Worm (Caenorhabditis elegans): Measurements from ENCODE around the gene str-250.

DNA sequence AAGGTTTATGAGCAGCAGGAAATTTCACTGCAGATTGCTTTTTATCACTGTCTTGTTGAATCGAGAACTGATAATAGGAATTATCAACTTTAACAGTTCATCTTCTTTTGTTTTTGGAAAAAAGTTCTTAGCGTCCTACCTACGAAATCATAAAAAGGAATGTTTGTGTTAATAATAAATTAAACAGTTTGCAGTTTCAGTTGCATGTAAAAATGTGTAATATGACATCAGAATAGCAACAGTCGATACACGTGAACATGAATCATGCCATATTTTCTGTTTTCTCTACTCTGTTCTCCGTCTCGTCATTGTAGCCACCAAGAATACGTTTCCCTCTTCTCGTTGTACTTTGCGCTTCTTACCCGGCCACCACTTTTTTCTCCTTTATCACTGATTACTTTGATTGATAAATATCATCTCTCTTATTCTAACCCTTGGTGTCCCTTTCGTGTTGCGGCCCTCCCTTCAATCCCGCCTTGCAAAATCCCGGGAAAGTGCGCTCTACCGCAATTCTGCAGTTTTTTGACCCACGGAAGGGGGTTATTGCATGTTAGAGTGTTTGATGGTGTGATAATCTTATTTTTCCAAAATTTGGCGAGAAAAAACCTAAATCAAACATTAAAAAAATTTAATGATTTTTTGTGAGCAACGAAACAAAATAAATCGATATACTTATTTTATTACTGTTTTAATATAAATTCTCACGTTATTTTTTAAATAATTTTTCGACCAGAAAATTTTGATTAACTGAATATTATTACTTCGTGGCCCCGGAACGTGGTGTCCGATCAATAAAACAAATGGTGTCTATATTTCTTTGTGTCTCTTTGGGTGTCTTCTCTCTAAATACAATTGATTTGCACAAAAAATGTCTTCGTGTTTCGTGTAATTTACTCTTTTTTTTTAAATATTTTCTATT is 25.7 kb upstream of the str-250 start, which contains the start of gene sptl-3:
- TF ChIP-seq ztf-11 (tag; optimal IDR thresholded peaks at IDR 0.05) (no peak), pqm-1 (tag; optimal IDR thresholded peaks at IDR 0.05) (no peak), mdl-1 (tag; optimal IDR thresholded peaks at IDR 0.05) (peak in 1 of 2 experiments; percentile 61), mef-2 (tag; optimal IDR thresholded peaks at IDR 0.05) (no peak), nhr-237 (tag; optimal IDR thresholded peaks at IDR 0.05) (no peak), pax-3 (tag; optimal IDR thresholded peaks at IDR 0.05) (no peak), dpl-1 (GFP tag; optimal IDR thresholded peaks at IDR 0.05) (peak in 2 of 3 experiments; percentile 22 to 55), lin-13 (GFP tag; optimal IDR thresholded peaks at IDR 0.05) (no peak)

Data from whole organism, L1 larva.